Worm (Caenorhabditis elegans) whole organism, late embryonic: ENCODE data around the gene idpp-5.

Source experiments
- C08G9.2 ChIP-seq: sonication (generic microtip); optimal IDR thresholded peaks from 2 replicates; lab custom pipeline; 2016; ENCODE audit warnings: mild to moderate bottlenecking, missing genetic modification characterization, moderate library complexity, missing compliant biosample characterization
- ama-1 ChIP-seq: fragments of 150-350 bp; optimal IDR thresholded peaks from 2 replicates; lab custom pipeline; 2014
- ceh-24 ChIP-seq: sonication (generic microtip); optimal IDR thresholded peaks from 2 replicates; lab custom pipeline; 2016; ENCODE audit warnings: mild to moderate bottlenecking, missing genetic modification characterization, missing compliant biosample characterization
- ceh-45 ChIP-seq: fragments of 200-800 bp; sonication (Bioruptor generic); IDR thresholded peaks from 2 replicates; pipeline ENCODE4 v1.3.6; 2022; ENCODE audit warnings: missing genetic modification reagents, missing genetic modification characterization, missing compliant biosample characterization
- ceh-6 ChIP-seq: fragments of 200-800 bp; sonication (Bioruptor generic); optimal IDR thresholded peaks from 2 replicates; lab custom pipeline; 2018; ENCODE audit warnings: mild to moderate bottlenecking, missing genetic modification characterization, missing compliant biosample characterization
- lim-6 ChIP-seq: sonication (generic microtip); optimal IDR thresholded peaks from 2 replicates; lab custom pipeline; 2016; ENCODE audit warnings: missing genetic modification characterization, missing compliant biosample characterization
- npax-4 ChIP-seq: sonication (generic microtip); optimal IDR thresholded peaks from 2 replicates; lab custom pipeline; 2016; ENCODE audit warnings: missing genetic modification characterization, missing compliant biosample characterization
- pqm-1 ChIP-seq: sonication (generic microtip); optimal IDR thresholded peaks from 2 replicates; lab custom pipeline; 2016; ENCODE audit warnings: missing genetic modification characterization, missing compliant biosample characterization
- rnt-1 ChIP-seq: sonication (generic microtip); optimal IDR thresholded peaks from 2 replicates; lab custom pipeline; 2016; ENCODE audit warnings: missing genetic modification characterization, missing compliant biosample characterization
- sox-4 ChIP-seq: sonication (generic microtip); optimal IDR thresholded peaks from 2 replicates; lab custom pipeline; 2017; ENCODE audit warnings: mild to moderate bottlenecking, missing genetic modification characterization, inconsistent platforms, missing compliant biosample characterization
- ttx-3 ChIP-seq: sonication (generic microtip); optimal IDR thresholded peaks from 2 replicates; lab custom pipeline; 2016; ENCODE audit warnings: missing genetic modification reagents, missing genetic modification characterization, missing compliant biosample characterization
- unc-55 ChIP-seq: sonication (generic microtip); optimal IDR thresholded peaks from 2 replicates; lab custom pipeline; 2017; ENCODE audit warnings: missing biosample characterization, missing genetic modification reagents, missing genetic modification characterization

- TF ChIP-seq npax-4 (tag; lab: Kevin White, UChicago) (no peak), ceh-6 (GFP tag; lab: Kevin White, UChicago) (no peak), ttx-3 (tag; lab: Kevin White, UChicago) (no peak), C08G9.2 (tag; lab: Kevin White, UChicago) (no peak), ceh-24 (tag; lab: Kevin White, UChicago) (no peak), sox-4 (tag; lab: Kevin White, UChicago) (no peak), unc-55 (GFP tag; lab: Kevin White, UChicago) (no peak), pqm-1 (tag; lab: Kevin White, UChicago) (no peak), ceh-45 (GFP tag; lab: Robert Waterston, UW) (no peak), rnt-1 (tag; lab: Kevin White, UChicago) (no peak), lim-6 (tag; lab: Kevin White, UChicago) (no peak), ama-1 (no peak)
Measured at ce11 chrX:3838670-3839069, 46.1 kb upstream of the idpp-5 start.
